Comparison of ENCODE assay signal across 4 fruit fly cellular contexts in genomic region chrX:5763443-5764000, dm6.
TF ChIP-seq lines count a peak whose summit lies in the region.

No protein-coding gene starts in this region.

- no peak for TF ChIP-seq CTCF in whole organism, embryonic (GFP tag; optimal IDR thresholded peaks at IDR 0.05; lab: Kevin White, UChicago)

TF ChIP-seq in whole organism, embryonic, 481 proteins besides CTCF, POLR2A, EP300 and RAD21 (continues in another document):
- TF ChIP-seq Opbp (GFP tag; IDR thresholded peaks at IDR 0.05; lab: Robert Waterston, UW; ENCODE audit: partially characterized antibody) = peak; percentile 54; the same call in 1 of the 3 replicates
- peak; percentile 20; the same call in 1 of the 2 replicates for TF ChIP-seq amos (GFP tag; IDR thresholded peaks at IDR 0.05; lab: Robert Waterston, UW; ENCODE audit: partially characterized antibody)
- no peak for TF ChIP-seq CG34376 (GFP tag; optimal IDR thresholded peaks at IDR 0.05; lab: Kevin White, UChicago)
- no peak for TF ChIP-seq tgo (GFP tag; IDR thresholded peaks at IDR 0.05; lab: Robert Waterston, UW)
- no peak for TF ChIP-seq pfk (GFP tag; optimal IDR thresholded peaks at IDR 0.05; lab: Kevin White, UChicago)
- no peak for TF ChIP-seq cwo (GFP tag; optimal IDR thresholded peaks at IDR 0.05; lab: Kevin White, UChicago)
- TF ChIP-seq Hsf (GFP tag; optimal IDR thresholded peaks at IDR 0.05; lab: Kevin White, UChicago) = no peak
- TF ChIP-seq bbx (GFP tag; IDR thresholded peaks at IDR 0.05; lab: Robert Waterston, UW; ENCODE audit: partially characterized antibody) = no peak; the same call in 1 of the 2 replicates
- TF ChIP-seq Lhr (GFP tag; optimal IDR thresholded peaks at IDR 0.05; lab: Kevin White, UChicago) = no peak
- peak; percentile 16 for TF ChIP-seq BEAF-32 (GFP tag; optimal IDR thresholded peaks at IDR 0.05; lab: Kevin White, UChicago)
- TF ChIP-seq Dref (GFP tag; IDR thresholded peaks at IDR 0.05; lab: Robert Waterston, UW) = peak; percentile 55
- no peak for TF ChIP-seq tna (GFP tag; IDR thresholded peaks at IDR 0.05; lab: Robert Waterston, UW; ENCODE audit: partially characterized antibody)
- TF ChIP-seq CG3726 (GFP tag; IDR thresholded peaks at IDR 0.05; lab: Robert Waterston, UW) = no peak
- TF ChIP-seq dmrt11E (tag; optimal IDR thresholded peaks at IDR 0.05; lab: Kevin White, UChicago) = no peak
- TF ChIP-seq CG4360 (GFP tag; IDR thresholded peaks at IDR 0.05; lab: Robert Waterston, UW) = no peak
- TF ChIP-seq CG2889 (GFP tag; IDR thresholded peaks at IDR 0.05; lab: Robert Waterston, UW) = no peak
- TF ChIP-seq CG2199 (GFP tag; IDR thresholded peaks at IDR 0.05; lab: Robert Waterston, UW) = no peak
- peak; percentile 18; the same call in 1 of the 3 replicates for TF ChIP-seq CG34224 (GFP tag; IDR thresholded peaks at IDR 0.05; lab: Robert Waterston, UW; ENCODE audit: partially characterized antibody)
- TF ChIP-seq Atf6 (GFP tag; IDR thresholded peaks at IDR 0.05; lab: Robert Waterston, UW) = no peak
- TF ChIP-seq B-H2 (GFP tag; optimal IDR thresholded peaks at IDR 0.05; lab: Kevin White, UChicago) = no peak
- peak; percentile 18 for TF ChIP-seq Scr (GFP tag; IDR thresholded peaks at IDR 0.05; lab: Robert Waterston, UW; ENCODE audit: partially characterized antibody)

TF ChIP-seq in whole organism, prepupa, 60 proteins besides CTCF, POLR2A, EP300 and RAD21:
- TF ChIP-seq CG6163 (GFP tag; IDR thresholded peaks at IDR 0.05; lab: Robert Waterston, UW) = 0 out of 3 replicates have a peak, but pooled peaks have one; percentile 5
- peak; percentile 12; the same call in 1 of the 2 replicates for TF ChIP-seq CG15336 (GFP tag; IDR thresholded peaks at IDR 0.05; lab: Robert Waterston, UW)
- TF ChIP-seq topi (GFP tag; optimal IDR thresholded peaks at IDR 0.05; lab: Kevin White, UChicago) = no peak

TF ChIP-seq in whole organism, pupa, 21 proteins besides CTCF, POLR2A, EP300 and RAD21:
- TF ChIP-seq CG4496 (GFP tag; IDR thresholded peaks at IDR 0.05; lab: Robert Waterston, UW) (peak; percentile 46; the same call in 1 of the 3 replicates), Ets98B (GFP tag; IDR thresholded peaks at IDR 0.05; lab: Robert Waterston, UW) (0 out of 2 replicates have a peak, but pooled peaks have one; percentile 5), CG8159 (tag; optimal IDR thresholded peaks at IDR 0.05; lab: Kevin White, UChicago) (no peak)

TF ChIP-seq in whole organism, wandering third instar larva, 38 proteins besides CTCF, POLR2A, EP300 and RAD21:
- TF ChIP-seq Rel (GFP tag; optimal IDR thresholded peaks at IDR 0.05; lab: Kevin White, UChicago) (no peak), Rel (tag; optimal IDR thresholded peaks at IDR 0.05; lab: Kevin White, UChicago) (peak; percentile 98), dmrt93B (GFP tag; optimal IDR thresholded peaks at IDR 0.05; lab: Kevin White, UChicago) (no peak)
